Fruit fly (Drosophila melanogaster): ENCODE data around the gene ebd2.

dm6 chr3L:21298375-21298774 lies 50.7 kb downstream of the ebd2 start, which contains the start of gene CG43702:
- no peak for TF ChIP-seq CG8478 (optimal IDR thresholded peaks at IDR 0.05)
- TF ChIP-seq CTCF (optimal IDR thresholded peaks at IDR 0.05) = no peak
